Worm (Caenorhabditis elegans) whole organism, late embryonic: Measurements from ENCODE around the gene F25E2.3.

ENCODE experiments used
- F13H6.1 ChIP-seq: sonication (generic microtip); optimal IDR thresholded peaks from 2 replicates; lab custom pipeline; 2016; ENCODE audit warnings: missing genetic modification characterization, missing compliant biosample characterization
- K02D7.2 ChIP-seq: sonication (generic microtip); optimal IDR thresholded peaks from 2 replicates; lab custom pipeline; 2017; ENCODE audit warnings: mild to moderate bottlenecking, missing genetic modification characterization, missing compliant biosample characterization
- ahr-1 ChIP-seq: sonication (generic microtip); optimal IDR thresholded peaks from 2 replicates; lab custom pipeline; 2016; ENCODE audit warnings: missing genetic modification characterization, missing compliant biosample characterization
- ceh-14 ChIP-seq: sonication (generic microtip); optimal IDR thresholded peaks from 2 replicates; lab custom pipeline; 2016; ENCODE audit warnings: missing genotype, missing genetic modification characterization, missing compliant biosample characterization
- ceh-18 ChIP-seq: sonication (generic microtip); optimal IDR thresholded peaks from 2 replicates; lab custom pipeline; 2016; ENCODE audit warnings: missing genetic modification characterization, missing compliant biosample characterization
- ceh-2 ChIP-seq: sonication (generic microtip); optimal IDR thresholded peaks from 2 replicates; lab custom pipeline; 2016; ENCODE audit warnings: missing genotype, missing genetic modification characterization, missing compliant biosample characterization
- ceh-31 ChIP-seq: sonication (generic microtip); optimal IDR thresholded peaks from 2 replicates; lab custom pipeline; 2016; ENCODE audit warnings: missing genetic modification characterization, missing compliant biosample characterization
- ceh-45 ChIP-seq: fragments of 200-800 bp; sonication (Bioruptor generic); IDR thresholded peaks from 2 replicates; pipeline ENCODE4 v1.3.6; 2022; ENCODE audit warnings: missing genetic modification reagents, missing genetic modification characterization, missing compliant biosample characterization
- ceh-6 ChIP-seq: fragments of 200-800 bp; sonication (Bioruptor generic); optimal IDR thresholded peaks from 2 replicates; lab custom pipeline; 2018; ENCODE audit warnings: mild to moderate bottlenecking, missing genetic modification characterization, missing compliant biosample characterization
- che-1 ChIP-seq: sonication (generic microtip); optimal IDR thresholded peaks from 2 replicates; lab custom pipeline; 2016; ENCODE audit warnings: mild to moderate bottlenecking, missing genetic modification characterization, missing compliant biosample characterization
- dmd-4 ChIP-seq: sonication (generic microtip); optimal IDR thresholded peaks from 2 replicates; lab custom pipeline; 2016; ENCODE audit warnings: borderline replicate concordance, missing genetic modification characterization, missing compliant biosample characterization
- dve-1 ChIP-seq: sonication (generic microtip); optimal IDR thresholded peaks from 2 replicates; lab custom pipeline; 2017; ENCODE audit warnings: antibody characterized with exemption, mild to moderate bottlenecking, missing genetic modification characterization, missing compliant biosample characterization
- elt-4 ChIP-seq: sonication (generic microtip); optimal IDR thresholded peaks from 2 replicates; lab custom pipeline; 2016; ENCODE audit warnings: missing genetic modification characterization, missing compliant biosample characterization
- fax-1 ChIP-seq: sonication (generic microtip); optimal IDR thresholded peaks from 2 replicates; lab custom pipeline; 2016; ENCODE audit warnings: missing genotype, missing genetic modification characterization, missing compliant biosample characterization
- fkh-10 ChIP-seq: fragments of 150-350 bp; optimal IDR thresholded peaks from 2 replicates; lab custom pipeline; 2014; ENCODE audit warnings: missing biosample characterization, missing genetic modification reagents, missing genetic modification characterization
- fkh-6 ChIP-seq: sonication (generic microtip); optimal IDR thresholded peaks from 2 replicates; lab custom pipeline; 2016; ENCODE audit warnings: missing genetic modification characterization, missing compliant biosample characterization
- gmeb-2 ChIP-seq: sonication (generic microtip); optimal IDR thresholded peaks from 2 replicates; lab custom pipeline; 2016; ENCODE audit warnings: missing genetic modification characterization, inconsistent platforms, missing compliant biosample characterization
- hlh-13 ChIP-seq: fragments of 200-800 bp; sonication (Bioruptor generic); optimal IDR thresholded peaks from 2 replicates; lab custom pipeline; 2018; ENCODE audit warnings: mild to moderate bottlenecking, missing genetic modification characterization, missing compliant biosample characterization
- hlh-15 ChIP-seq: sonication (generic microtip); optimal IDR thresholded peaks from 2 replicates; lab custom pipeline; 2016; ENCODE audit warnings: missing genetic modification characterization, missing compliant biosample characterization
- hlh-30 ChIP-seq: sonication (generic microtip); optimal IDR thresholded peaks from 2 replicates; lab custom pipeline; 2017; ENCODE audit warnings: antibody characterized with exemption, missing genetic modification characterization, missing compliant biosample characterization; ENCODE audit not compliant: insufficient read depth
- lim-6 ChIP-seq: sonication (generic microtip); optimal IDR thresholded peaks from 2 replicates; lab custom pipeline; 2016; ENCODE audit warnings: missing genetic modification characterization, missing compliant biosample characterization
- lin-11 ChIP-seq: fragments of 200-800 bp; sonication (Bioruptor generic); optimal IDR thresholded peaks from 2 replicates; lab custom pipeline; 2018; ENCODE audit warnings: mild to moderate bottlenecking, missing genetic modification characterization, missing compliant biosample characterization
- madf-2 ChIP-seq: sonication (generic microtip); optimal IDR thresholded peaks from 2 replicates; lab custom pipeline; 2017; ENCODE audit warnings: missing genetic modification characterization, missing compliant biosample characterization
- mec-3 ChIP-seq: sonication (generic microtip); optimal IDR thresholded peaks from 2 replicates; lab custom pipeline; 2016; ENCODE audit warnings: borderline replicate concordance, missing genetic modification characterization, missing compliant biosample characterization
- nhr-11 ChIP-seq: fragments of 150-350 bp; optimal IDR thresholded peaks from 2 replicates; lab custom pipeline; 2014; ENCODE audit warnings: missing biosample characterization, missing genetic modification characterization
- npax-4 ChIP-seq: sonication (generic microtip); optimal IDR thresholded peaks from 2 replicates; lab custom pipeline; 2016; ENCODE audit warnings: missing genetic modification characterization, missing compliant biosample characterization
- odd-2 ChIP-seq: sonication (generic microtip); optimal IDR thresholded peaks from 2 replicates; lab custom pipeline; 2017; ENCODE audit warnings: antibody characterized with exemption, mild to moderate bottlenecking, missing genetic modification characterization, missing compliant biosample characterization
- pag-3 ChIP-seq: sonication (generic microtip); optimal IDR thresholded peaks from 2 replicates; lab custom pipeline; 2016; ENCODE audit warnings: missing compliant biosample characterization, missing genetic modification characterization, borderline replicate concordance
- pha-4 ChIP-seq: fragments of 150-350 bp; optimal IDR thresholded peaks from 2 replicates; lab custom pipeline; 2018; ENCODE audit warnings: missing biosample characterization, missing genetic modification reagents, missing genetic modification characterization
- pqm-1 ChIP-seq: sonication (generic microtip); optimal IDR thresholded peaks from 2 replicates; lab custom pipeline; 2016; ENCODE audit warnings: missing genetic modification characterization, missing compliant biosample characterization
- pros-1 ChIP-seq: fragments of 150-350 bp; optimal IDR thresholded peaks from 2 replicates; lab custom pipeline; 2014; ENCODE audit warnings: missing biosample characterization, missing genetic modification reagents, missing genetic modification characterization
- rnt-1 ChIP-seq: sonication (generic microtip); optimal IDR thresholded peaks from 2 replicates; lab custom pipeline; 2016; ENCODE audit warnings: missing genetic modification characterization, missing compliant biosample characterization
- sdc-2 ChIP-seq: sonication (generic microtip); optimal IDR thresholded peaks from 2 replicates; lab custom pipeline; 2016; ENCODE audit warnings: missing genotype, missing genetic modification characterization, missing compliant biosample characterization
- sox-2 ChIP-seq: fragments of 200-800 bp; sonication (Bioruptor generic); IDR thresholded peaks from 2 replicates; pipeline ENCODE4 v1.3.6; 2022; ENCODE audit warnings: missing genetic modification reagents, missing genetic modification characterization, missing compliant biosample characterization
- syd-9 ChIP-seq: sonication (generic microtip); optimal IDR thresholded peaks from 2 replicates; lab custom pipeline; 2016; ENCODE audit warnings: mild to moderate bottlenecking, missing genetic modification characterization, moderate library complexity, missing compliant biosample characterization
- tbx-2 ChIP-seq: sonication (generic microtip); optimal IDR thresholded peaks from 2 replicates; lab custom pipeline; 2016; ENCODE audit warnings: missing genetic modification characterization, missing compliant biosample characterization
- ttx-3 ChIP-seq: sonication (generic microtip); optimal IDR thresholded peaks from 2 replicates; lab custom pipeline; 2016; ENCODE audit warnings: missing genetic modification reagents, missing genetic modification characterization, missing compliant biosample characterization
- unc-42 ChIP-seq: sonication (generic microtip); optimal IDR thresholded peaks from 2 replicates; lab custom pipeline; 2016; ENCODE audit warnings: missing genotype, missing genetic modification characterization, missing compliant biosample characterization
- unc-55 ChIP-seq: sonication (generic microtip); optimal IDR thresholded peaks from 2 replicates; lab custom pipeline; 2017; ENCODE audit warnings: missing biosample characterization, missing genetic modification reagents, missing genetic modification characterization
- unc-86 ChIP-seq: sonication (generic microtip); optimal IDR thresholded peaks from 2 replicates; lab custom pipeline; 2016; ENCODE audit warnings: missing genetic modification characterization, missing compliant biosample characterization
- ztf-16 ChIP-seq: sonication (generic microtip); optimal IDR thresholded peaks from 2 replicates; lab custom pipeline; 2017; ENCODE audit warnings: missing genetic modification characterization, missing compliant biosample characterization

Gene F25E2.3

ce11 chrX:768061-768646 is 44.8 kb downstream of the F25E2.3 start, which contains the start of the genes trap-2 and ile-2 (continued):
- TF ChIP-seq odd-2 (tag; lab: Kevin White, UChicago): no peak
- no peak for TF ChIP-seq che-1 (tag; lab: Kevin White, UChicago)
- no peak for TF ChIP-seq madf-2 (tag; lab: Kevin White, UChicago)
- TF ChIP-seq hlh-13 (GFP tag; lab: Kevin White, UChicago): no peak
- TF ChIP-seq sdc-2: peak; percentile 92
- TF ChIP-seq unc-42: peak; percentile 62
- no peak for TF ChIP-seq K02D7.2
- peak; percentile 18 for TF ChIP-seq pqm-1 (tag; lab: Kevin White, UChicago)
- no peak for TF ChIP-seq pha-4 (tag; lab: Kevin White, UChicago)
- peak; percentile 45 for TF ChIP-seq rnt-1 (tag; lab: Kevin White, UChicago)
- no peak for TF ChIP-seq pag-3 (tag; lab: Kevin White, UChicago)
- TF ChIP-seq unc-86 (tag; lab: Kevin White, UChicago): no peak
- TF ChIP-seq fkh-10 (GFP tag; lab: Kevin White, UChicago): no peak
- no peak for TF ChIP-seq lim-6 (tag; lab: Kevin White, UChicago)
- TF ChIP-seq sox-2 (GFP tag; lab: Robert Waterston, UW): peak; percentile 22; the same call in 1 of the 2 replicates
- no peak for TF ChIP-seq ceh-45 (GFP tag; lab: Robert Waterston, UW)
- peak; percentile 46 for TF ChIP-seq ceh-2 (tag; lab: Kevin White, UChicago)
- TF ChIP-seq ztf-16 (tag; lab: Kevin White, UChicago): peak; percentile 36
- no peak for TF ChIP-seq fax-1 (tag; lab: Kevin White, UChicago)
- no peak for TF ChIP-seq ahr-1 (tag; lab: Kevin White, UChicago)
- peak; percentile 19 for TF ChIP-seq hlh-15 (tag; lab: Kevin White, UChicago)
- TF ChIP-seq gmeb-2: no peak
- peak; percentile 70 for TF ChIP-seq ceh-14 (tag; lab: Kevin White, UChicago)
- TF ChIP-seq elt-4: no peak
- peak; percentile 83 for TF ChIP-seq ceh-31
- no peak for TF ChIP-seq fkh-6 (tag; lab: Kevin White, UChicago)
- peak; percentile 67 for TF ChIP-seq pros-1 (tag; lab: Kevin White, UChicago)
- TF ChIP-seq hlh-30 (tag; lab: Kevin White, UChicago): peak; percentile 76
- no peak for TF ChIP-seq nhr-11 (tag; lab: Kevin White, UChicago)
- TF ChIP-seq tbx-2 (tag; lab: Kevin White, UChicago): peak; percentile 89
- TF ChIP-seq npax-4 (tag; lab: Kevin White, UChicago): no peak
- TF ChIP-seq mec-3 (tag; lab: Kevin White, UChicago): no peak
- peak; percentile 53 for TF ChIP-seq syd-9 (tag; lab: Kevin White, UChicago)
- TF ChIP-seq ceh-6 (GFP tag; lab: Kevin White, UChicago): no peak
- TF ChIP-seq dmd-4 (tag; lab: Kevin White, UChicago): no peak
- peak; percentile 66 for TF ChIP-seq unc-55 (GFP tag; lab: Kevin White, UChicago)
- peak; percentile 7 for TF ChIP-seq ttx-3 (tag; lab: Kevin White, UChicago)
- TF ChIP-seq dve-1 (tag; lab: Kevin White, UChicago): peak; percentile 64
- peak; percentile 62 for TF ChIP-seq ceh-18 (tag; lab: Kevin White, UChicago)
- TF ChIP-seq lin-11 (tag; lab: Kevin White, UChicago): no peak
- no peak for TF ChIP-seq F13H6.1 (tag; lab: Kevin White, UChicago)

DNA sequence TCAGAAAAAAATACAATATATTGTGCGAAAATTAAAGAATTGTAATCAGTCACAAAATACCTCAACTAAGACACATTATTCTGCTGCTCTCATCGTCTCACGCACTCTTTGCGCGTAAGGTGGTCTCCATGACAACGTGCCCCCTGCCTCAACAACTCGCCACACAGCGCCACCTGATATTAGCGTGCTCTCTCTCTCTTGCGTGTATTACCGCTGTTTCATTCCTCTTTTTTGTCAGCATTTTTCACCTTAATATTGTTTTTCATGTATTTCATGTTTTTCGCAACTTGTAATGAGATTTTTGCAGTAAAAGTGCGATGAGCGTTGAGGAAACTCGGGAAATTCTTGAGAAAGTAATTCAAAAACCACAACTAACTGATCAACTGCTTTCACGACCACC is 49.5 kb downstream of the F25E2.3 start, which contains the start of gene dyf-11:
Gene dyf-11 (plus strand): TSS at position 301 of the 400 bp plus-strand sequence.
- no peak for TF ChIP-seq ceh-45 (GFP tag; lab: Robert Waterston, UW)
- peak; percentile 2 for TF ChIP-seq ceh-14 (tag; lab: Kevin White, UChicago)
